Fruit fly (Drosophila melanogaster) whole organism, prepupa: ENCODE results near the gene CG13670.
A peak's percentile ranks its signal among the peaks of the same experiment; 100 is the strongest.

Source experiments
- Blimp-1 ChIP-seq: fragments of 200-800 bp; sonication (Bioruptor generic); optimal IDR thresholded peaks from 3 replicates; lab custom pipeline; 2017; ENCODE audit warnings: missing biosample characterization, missing genetic modification characterization, mild to moderate bottlenecking, moderate library complexity, missing genetic modification reagents
- CG11294 ChIP-seq: fragments of 200-800 bp; sonication (Bioruptor generic); IDR thresholded peaks from 2 replicates; pipeline ENCODE4 v1.3.6; 2022; ENCODE audit warnings: missing biosample characterization, missing genetic modification characterization
- CG11762 ChIP-seq: fragments of 200-800 bp; sonication (Bioruptor generic); optimal IDR thresholded peaks from 3 replicates; lab custom pipeline; 2016; ENCODE audit warnings: missing biosample characterization, missing genetic modification characterization; ENCODE audit not compliant: insufficient read depth
- CG3032 ChIP-seq: fragments of 200-800 bp; optimal IDR thresholded peaks from 2 replicates; lab custom pipeline; 2019; ENCODE audit warnings: missing biosample characterization, mild to moderate bottlenecking, missing genetic modification characterization, moderate library complexity
- CG6854 ChIP-seq: fragments of 200-800 bp; sonication (Bioruptor generic); optimal IDR thresholded peaks from 2 replicates; lab custom pipeline; 2017; ENCODE audit warnings: missing biosample characterization, mild to moderate bottlenecking, missing genetic modification characterization
- Met ChIP-seq: fragments of 200-800 bp; sonication (Bioruptor generic); optimal IDR thresholded peaks from 3 replicates; lab custom pipeline; 2016; ENCODE audit warnings: missing biosample characterization, missing genetic modification characterization
- Sox102F ChIP-seq: fragments of 200-800 bp; sonication (Bioruptor generic); optimal IDR thresholded peaks from 2 replicates; lab custom pipeline; 2016; ENCODE audit warnings: missing biosample characterization, mild to moderate bottlenecking, missing genetic modification characterization
- acj6 ChIP-seq: fragments of 200-800 bp; sonication (Bioruptor generic); optimal IDR thresholded peaks from 3 replicates; lab custom pipeline; 2016; ENCODE audit warnings: missing biosample characterization, missing genetic modification characterization
- dac ChIP-seq: fragments of 200-800 bp; sonication (Bioruptor generic); optimal IDR thresholded peaks from 2 replicates; lab custom pipeline; 2017; ENCODE audit warnings: missing biosample characterization, mild to moderate bottlenecking, missing genetic modification characterization

DNA sequence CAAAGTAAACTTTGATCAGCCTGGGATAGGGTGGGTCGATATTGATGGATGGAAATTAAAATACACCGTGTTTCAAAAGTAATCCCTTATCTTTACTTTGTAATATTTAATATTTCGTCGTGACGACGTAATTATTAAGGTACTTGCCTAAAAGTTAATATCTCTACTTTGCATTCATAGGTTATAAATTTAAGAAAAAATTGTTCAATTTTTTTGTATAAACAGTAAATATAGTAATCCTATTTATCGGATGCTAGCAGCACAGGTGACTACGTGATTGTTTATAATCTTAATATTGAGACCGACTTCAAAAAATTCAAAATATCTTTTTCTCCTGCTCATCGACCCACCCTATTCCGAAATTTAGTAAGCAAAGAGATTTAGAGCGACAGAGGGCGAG is 37.6 kb downstream of the CG13670 start:
- TF ChIP-seq CG6854 (GFP tag; lab: Kevin White, UChicago) (no peak), Met (GFP tag; lab: Kevin White, UChicago) (no peak), CG3032 (tag; lab: Kevin White, UChicago) (no peak), acj6 (no peak), CG11762 (GFP tag; lab: Kevin White, UChicago) (peak; percentile 38), CG11294 (GFP tag; lab: Robert Waterston, UW) (no peak), Sox102F (GFP tag; lab: Kevin White, UChicago) (no peak), Blimp-1 (GFP tag; lab: Kevin White, UChicago) (no peak), dac (GFP tag; lab: Kevin White, UChicago) (no peak)
